Worm (Caenorhabditis elegans) whole organism, L4 larva: ENCODE data around the gene Y46H3C.5.
"Not testable (repeated sequence)": the region's sequence is repeated elsewhere in the genome, so short reads cannot be mapped to it uniquely, and the experiment has no call there.

Experiments used
- F44E2.7 ChIP-seq: fragments of 200-800 bp; sonication (Bioruptor generic); IDR thresholded peaks from 2 replicates; pipeline ENCODE4 v2.1.2; 2022; ENCODE audit warnings: missing genetic modification characterization, missing compliant biosample characterization
- Y105C5A.15 ChIP-seq: fragments of 200-800 bp; sonication (Bioruptor generic); IDR thresholded peaks from 2 replicates; pipeline ENCODE4 v1.3.6; 2022; ENCODE audit warnings: missing genetic modification characterization, missing compliant biosample characterization
- ceh-82 ChIP-seq: sonication (generic microtip); optimal IDR thresholded peaks from 2 replicates; lab custom pipeline; 2017; ENCODE audit warnings: missing biosample characterization, missing genetic modification characterization
- dpl-1 ChIP-seq: fragments of 150-350 bp; optimal IDR thresholded peaks from 2 replicates; lab custom pipeline; 2014; ENCODE audit warnings: missing biosample characterization, missing genetic modification reagents, missing genetic modification characterization
- duxl-1 ChIP-seq: sonication (generic microtip); optimal IDR thresholded peaks from 2 replicates; lab custom pipeline; 2016; ENCODE audit warnings: mild to moderate bottlenecking, missing genetic modification characterization, moderate library complexity, missing compliant biosample characterization; ENCODE audit not compliant: poor library complexity
- lim-7 ChIP-seq: fragments of 200-800 bp; sonication (Bioruptor generic); IDR thresholded peaks from 2 replicates; pipeline ENCODE4 v1.3.6; 2022; ENCODE audit warnings: missing genetic modification characterization, missing compliant biosample characterization
- lin-15B ChIP-seq: fragments of 150-350 bp; sonication (generic microtip); optimal IDR thresholded peaks from 3 replicates; lab custom pipeline; 2014; ENCODE audit warnings: missing biosample characterization, missing genetic modification characterization
- lin-29 ChIP-seq: fragments of 200-800 bp; sonication (Bioruptor generic); IDR thresholded peaks from 2 replicates; pipeline ENCODE4 v1.3.6; 2022; ENCODE audit warnings: missing genetic modification reagents, missing genetic modification characterization, missing compliant biosample characterization
- nhr-237 ChIP-seq: sonication (generic microtip); optimal IDR thresholded peaks from 2 replicates; lab custom pipeline; 2017; ENCODE audit warnings: missing biosample characterization, missing genetic modification characterization
- nhr-76 ChIP-seq: fragments of 150-350 bp; optimal IDR thresholded peaks from 2 replicates; lab custom pipeline; 2014; ENCODE audit warnings: missing biosample characterization, missing genetic modification characterization
- pqm-1 ChIP-seq: sonication (generic microtip); optimal IDR thresholded peaks from 2 replicates; lab custom pipeline; 2017; ENCODE audit warnings: missing biosample characterization, missing genetic modification characterization
- rbr-2 ChIP-seq: sonication (generic microtip); optimal IDR thresholded peaks from 2 replicates; lab custom pipeline; 2016; ENCODE audit warnings: missing genotype, missing genetic modification characterization, missing compliant biosample characterization
- unc-39 ChIP-seq: sonication (generic microtip); optimal IDR thresholded peaks from 2 replicates; lab custom pipeline; 2017; ENCODE audit warnings: missing biosample characterization, missing genetic modification characterization
- unc-62 ChIP-seq, 3 experiments: fragments of 150-350 bp in 1 of 3; sonication (generic microtip); optimal IDR thresholded peaks in 2 of 3; peaks in 1 of 3; 1 replicate in 1 of 3; 2 replicates in 2 of 3; lab custom pipeline; 2014 to 2017; ENCODE audit warnings: missing biosample characterization in 3 of 3, missing genetic modification characterization in 3 of 3, missing genetic modification reagents in 3 of 3, missing genotype in 1 of 3

- peak; percentile 47; the same call in 1 of the 2 replicates for TF ChIP-seq lin-29 (GFP tag; lab: Robert Waterston, UW)
- not testable (repeated sequence) for TF ChIP-seq duxl-1 (tag; lab: Kevin White, UChicago); pqm-1 (tag; lab: Kevin White, UChicago); dpl-1 (GFP tag; lab: Kevin White, UChicago); nhr-237 (tag; lab: Kevin White, UChicago); unc-39 (tag; lab: Kevin White, UChicago); lin-15B (tag; lab: Kevin White, UChicago); unc-62 (GFP tag; optimal IDR thresholded peaks at IDR 0.05 in 1 of 2; lab: Kevin White, UChicago); unc-62 (tag; optimal IDR thresholded peaks at IDR 0.05; lab: Kevin White, UChicago); nhr-76 (tag; lab: Kevin White, UChicago); ceh-82 (tag; lab: Kevin White, UChicago); Y105C5A.15 (GFP tag; lab: Robert Waterston, UW); rbr-2 (tag; lab: Kevin White, UChicago)
- TF ChIP-seq lim-7 (GFP tag; lab: Robert Waterston, UW): peak; percentile 8; the same call in 1 of the 2 replicates
- peak; percentile 92; the same call in 1 of the 2 replicates for TF ChIP-seq F44E2.7 (GFP tag; lab: Robert Waterston, UW)
These were observed 21.5 kb upstream of the Y46H3C.5 start for ce11 chrV:1713761-1714160.
